Fruit fly (Drosophila melanogaster) whole organism, wandering third instar larva: ENCODE data around the gene Snoo.

ENCODE experiments used
- Hr83 ChIP-seq: fragments of 200-300 bp; sonication (Bioruptor generic); optimal IDR thresholded peaks from 2 replicates; lab custom pipeline; 2016; ENCODE audit warnings: missing biosample characterization, mild to moderate bottlenecking, missing genetic modification characterization, moderate library complexity; ENCODE audit not compliant: poor library complexity, severe bottlenecking
- Mio ChIP-seq: sonication (Bioruptor generic); optimal IDR thresholded peaks from 2 replicates; lab custom pipeline; 2016; ENCODE audit warnings: missing biosample characterization, missing genetic modification characterization
- OdsH ChIP-seq: fragments of 200-800 bp; sonication (Bioruptor generic); optimal IDR thresholded peaks from 2 replicates; lab custom pipeline; 2016; ENCODE audit warnings: missing biosample characterization, mild to moderate bottlenecking, missing genetic modification characterization
- br ChIP-seq: fragments of 200-800 bp; sonication (Bioruptor generic); optimal IDR thresholded peaks from 2 replicates; lab custom pipeline; 2016; ENCODE audit warnings: missing biosample characterization, missing genetic modification characterization
- dmrt93B ChIP-seq: fragments of 200-800 bp; sonication (Bioruptor generic); optimal IDR thresholded peaks from 2 replicates; lab custom pipeline; 2018; ENCODE audit warnings: missing biosample characterization, mild to moderate bottlenecking, missing genetic modification characterization
- ey ChIP-seq: fragments of 200-800 bp; sonication (Bioruptor generic); optimal IDR thresholded peaks from 2 replicates; lab custom pipeline; 2016; ENCODE audit warnings: missing biosample characterization, missing genetic modification characterization
- jim ChIP-seq: fragments of 175-275, 200-325 bp; sonication (Bioruptor generic); optimal IDR thresholded peaks from 2 replicates; lab custom pipeline; 2016; ENCODE audit warnings: missing biosample characterization, mild to moderate bottlenecking, missing genetic modification characterization
- pan ChIP-seq: fragments of >200 bp; optimal IDR thresholded peaks from 2 replicates; lab custom pipeline; 2017
- psq ChIP-seq: fragments of 200-800 bp; sonication (Bioruptor generic); optimal IDR thresholded peaks from 3 replicates; lab custom pipeline; 2017; ENCODE audit warnings: missing biosample characterization, mild to moderate bottlenecking, missing genetic modification characterization, moderate library complexity
- sage ChIP-seq: fragments of 200-800 bp; sonication (Bioruptor generic); optimal IDR thresholded peaks from 2 replicates; lab custom pipeline; 2016; ENCODE audit warnings: missing biosample characterization, mild to moderate bottlenecking, missing genetic modification characterization
- tai ChIP-seq: sonication (Bioruptor generic); optimal IDR thresholded peaks from 2 replicates; lab custom pipeline; 2016; ENCODE audit warnings: missing biosample characterization, missing genetic modification characterization
- usp ChIP-seq: fragments of >200 bp; optimal IDR thresholded peaks from 2 replicates; lab custom pipeline; 2017; ENCODE audit warnings: missing biosample characterization, missing genetic modification characterization

dm6 chr2L:8000578-8001040 lies 16.6 kb upstream of the Snoo start:
- TF ChIP-seq Mio (GFP tag; lab: Kevin White, UChicago) (peak; percentile 12), usp (GFP tag; lab: Kevin White, UChicago) (no peak), sage (GFP tag; lab: Kevin White, UChicago) (peak; percentile 56), dmrt93B (GFP tag; lab: Kevin White, UChicago) (peak; percentile 88), pan (lab: Kevin White, UChicago) (no peak), tai (GFP tag; lab: Kevin White, UChicago) (no peak), br (peak; percentile 91), psq (GFP tag; lab: Kevin White, UChicago) (peak; percentile 86), ey (GFP tag; lab: Kevin White, UChicago) (peak; percentile 92), OdsH (GFP tag; lab: Kevin White, UChicago) (peak; percentile 81), jim (GFP tag; lab: Kevin White, UChicago) (no peak), Hr83 (GFP tag; lab: Kevin White, UChicago) (no peak)
